Fruit fly (Drosophila melanogaster) whole organism, embryonic: ENCODE data around the gene Acp65Aa.

Source experiments
- Aef1 ChIP-seq: fragments of 200-800 bp; sonication (Bioruptor generic); IDR thresholded peaks from 3 replicates; pipeline ENCODE4 v1.3.6; 2022; ENCODE audit warnings: missing biosample characterization, missing genetic modification characterization
- Antp ChIP-seq: fragments of 200-800 bp; sonication (Bioruptor generic); optimal IDR thresholded peaks from 3 replicates; lab custom pipeline; 2016; ENCODE audit warnings: missing biosample characterization, missing genetic modification characterization
- Atf6 ChIP-seq: fragments of 200-800 bp; sonication (Bioruptor generic); IDR thresholded peaks from 2 replicates; pipeline ENCODE4 v1.3.6; 2022; ENCODE audit warnings: missing biosample characterization, missing genetic modification characterization
- B-H2 ChIP-seq: fragments of 200-800 bp; sonication (Bioruptor generic); optimal IDR thresholded peaks from 2 replicates; lab custom pipeline; 2018; ENCODE audit warnings: missing biosample characterization, mild to moderate bottlenecking, missing genetic modification characterization
- CG10147 ChIP-seq: fragments of 200-800 bp; sonication (Bioruptor generic); optimal IDR thresholded peaks from 2 replicates; lab custom pipeline; 2019; ENCODE audit warnings: missing biosample characterization, mild to moderate bottlenecking, missing genetic modification characterization, moderate library complexity
- CG10654 ChIP-seq: fragments of 200-800 bp; sonication (Bioruptor generic); optimal IDR thresholded peaks from 2 replicates; lab custom pipeline; 2016; ENCODE audit warnings: missing biosample characterization, missing genetic modification characterization
- CG11247 ChIP-seq: fragments of 200-800 bp; sonication (Bioruptor generic); IDR thresholded peaks from 2 replicates; pipeline ENCODE4 v1.3.6; 2022; ENCODE audit warnings: missing biosample characterization, missing genetic modification characterization
- CG12071 ChIP-seq: fragments of 200-800 bp; sonication (Bioruptor generic); optimal IDR thresholded peaks from 3 replicates; lab custom pipeline; 2018; ENCODE audit warnings: missing biosample characterization, mild to moderate bottlenecking, missing genetic modification characterization
- CG12942 ChIP-seq: fragments of 200-800 bp; sonication (Bioruptor generic); optimal IDR thresholded peaks from 3 replicates; lab custom pipeline; 2016; ENCODE audit warnings: missing biosample characterization, missing genetic modification characterization
- CG15514 ChIP-seq: fragments of 200-800 bp; sonication (Bioruptor generic); optimal IDR thresholded peaks from 3 replicates; lab custom pipeline; 2017; ENCODE audit warnings: missing biosample characterization, missing genetic modification characterization, mild to moderate bottlenecking, moderate library complexity, missing genetic modification reagents
- CG16815 ChIP-seq: fragments of 200-800 bp; sonication (Bioruptor generic); optimal IDR thresholded peaks from 3 replicates; lab custom pipeline; 2017; ENCODE audit warnings: missing biosample characterization, mild to moderate bottlenecking, missing genetic modification characterization
- CG17186 ChIP-seq: fragments of 200-800 bp; sonication (Bioruptor generic); optimal IDR thresholded peaks from 3 replicates; lab custom pipeline; 2017; ENCODE audit warnings: missing biosample characterization, missing genetic modification reagents, missing genetic modification characterization
- CG17359 ChIP-seq: fragments of 200-800 bp; sonication (Bioruptor generic); optimal IDR thresholded peaks from 3 replicates; lab custom pipeline; 2018; ENCODE audit warnings: missing biosample characterization, mild to moderate bottlenecking, missing genetic modification characterization, moderate library complexity
- CG17612 ChIP-seq: fragments of 200-800 bp; sonication (Bioruptor generic); IDR thresholded peaks from 2 replicates; pipeline ENCODE4 v1.3.6; 2022; ENCODE audit warnings: missing biosample characterization, missing genetic modification characterization
- CG17802 ChIP-seq: fragments of 200-800 bp; sonication (Bioruptor generic); optimal IDR thresholded peaks from 2 replicates; lab custom pipeline; 2018; ENCODE audit warnings: missing biosample characterization, mild to moderate bottlenecking, missing genetic modification characterization, moderate library complexity
- CG17829 ChIP-seq: fragments of 200-800 bp; optimal IDR thresholded peaks from 2 replicates; lab custom pipeline; 2019; ENCODE audit warnings: missing biosample characterization, mild to moderate bottlenecking, missing genetic modification characterization, moderate library complexity
- CG18262 ChIP-seq: fragments of 200-800 bp; optimal IDR thresholded peaks from 3 replicates; lab custom pipeline; 2019; ENCODE audit warnings: missing biosample characterization, mild to moderate bottlenecking, missing genetic modification characterization, moderate library complexity
- CG18619 ChIP-seq: fragments of 200-800 bp; sonication (Bioruptor generic); optimal IDR thresholded peaks from 3 replicates; lab custom pipeline; 2017; ENCODE audit warnings: missing biosample characterization, mild to moderate bottlenecking, missing genetic modification characterization
- CG2202 ChIP-seq: fragments of 200-800 bp; sonication (Bioruptor generic); optimal IDR thresholded peaks from 2 replicates; lab custom pipeline; 2018; ENCODE audit warnings: missing biosample characterization, mild to moderate bottlenecking, missing genetic modification characterization
- CG2678 ChIP-seq: fragments of 200-800 bp; sonication (Bioruptor generic); optimal IDR thresholded peaks from 3 replicates; lab custom pipeline; 2019; ENCODE audit warnings: missing biosample characterization, mild to moderate bottlenecking, missing genetic modification characterization, moderate library complexity
- CG32772 ChIP-seq: fragments of 200-800 bp; sonication (Bioruptor generic); IDR thresholded peaks from 2 replicates; pipeline ENCODE4 v1.3.6; 2022; ENCODE audit warnings: missing biosample characterization, missing genetic modification characterization
- CG4424 ChIP-seq: fragments of 200-800 bp; sonication (Bioruptor generic); optimal IDR thresholded peaks from 3 replicates; lab custom pipeline; 2016; ENCODE audit warnings: missing biosample characterization, missing genetic modification characterization
- CG6254 ChIP-seq: fragments of 200-800 bp; sonication (Bioruptor generic); optimal IDR thresholded peaks from 3 replicates; lab custom pipeline; 2017; ENCODE audit warnings: mild to moderate bottlenecking, missing biosample characterization, missing genetic modification reagents, missing genetic modification characterization
- CG8388 ChIP-seq: fragments of 200-800 bp; sonication (Bioruptor generic); optimal IDR thresholded peaks from 2 replicates; lab custom pipeline; 2019; ENCODE audit warnings: missing biosample characterization, mild to moderate bottlenecking, missing genetic modification characterization, moderate library complexity
- CHES-1-like ChIP-seq: fragments of 200-800 bp; sonication (Bioruptor generic); optimal IDR thresholded peaks from 2 replicates; lab custom pipeline; 2016; ENCODE audit warnings: missing biosample characterization, missing genetic modification characterization
- CkIIα-i1 ChIP-seq: fragments of 200-800 bp; sonication (Bioruptor generic); IDR thresholded peaks from 2 replicates; pipeline ENCODE4 v1.3.6; 2022; ENCODE audit warnings: missing biosample characterization, missing genetic modification characterization
- CrebB ChIP-seq: fragments of 200-800 bp; sonication (Bioruptor generic); optimal IDR thresholded peaks from 3 replicates; lab custom pipeline; 2018; ENCODE audit warnings: missing biosample characterization, mild to moderate bottlenecking, missing genetic modification characterization
- ERR ChIP-seq: fragments of 200-800 bp; sonication (Bioruptor generic); optimal IDR thresholded peaks from 2 replicates; lab custom pipeline; 2016; ENCODE audit warnings: missing biosample characterization, missing genetic modification characterization
- HLHmδ ChIP-seq: fragments of 200-800 bp; sonication (Bioruptor generic); optimal IDR thresholded peaks from 2 replicates; lab custom pipeline; 2018; ENCODE audit warnings: missing biosample characterization, mild to moderate bottlenecking, missing genetic modification characterization, moderate library complexity
- Hand ChIP-seq: fragments of 200-800 bp; sonication (Bioruptor generic); optimal IDR thresholded peaks from 2 replicates; lab custom pipeline; 2017; ENCODE audit warnings: mild to moderate bottlenecking, missing biosample characterization, missing genetic modification reagents, missing genetic modification characterization
- MBD-R2 ChIP-seq: fragments of 200-800 bp; sonication (Bioruptor generic); IDR thresholded peaks from 2 replicates; pipeline ENCODE4 v1.3.6; 2022; ENCODE audit warnings: missing biosample characterization, missing genetic modification characterization
- MESR4 ChIP-seq: fragments of 200-800 bp; sonication (Bioruptor generic); optimal IDR thresholded peaks from 2 replicates; lab custom pipeline; 2018; ENCODE audit warnings: missing biosample characterization, mild to moderate bottlenecking, missing genetic modification characterization, moderate library complexity
- Meics ChIP-seq: fragments of 200-800 bp; sonication (Bioruptor generic); optimal IDR thresholded peaks from 2 replicates; lab custom pipeline; 2017; ENCODE audit warnings: missing biosample characterization, mild to moderate bottlenecking, missing genetic modification characterization
- Mrtf ChIP-seq: fragments of 200-800 bp; sonication (Bioruptor generic); IDR thresholded peaks from 3 replicates; pipeline ENCODE4 v1.3.6; 2022; ENCODE audit warnings: missing biosample characterization, missing genetic modification characterization
- Neu2 ChIP-seq: fragments of 200-800 bp; sonication (Bioruptor generic); optimal IDR thresholded peaks from 3 replicates; lab custom pipeline; 2016; ENCODE audit warnings: missing biosample characterization, missing genetic modification characterization, borderline replicate concordance
- Six4 ChIP-seq: fragments of 200-800 bp; sonication (Bioruptor generic); optimal IDR thresholded peaks from 2 replicates; lab custom pipeline; 2016; ENCODE audit warnings: missing biosample characterization, missing genetic modification characterization
- Sox100B ChIP-seq: fragments of 200-800 bp; sonication (Bioruptor generic); optimal IDR thresholded peaks from 3 replicates; lab custom pipeline; 2018; ENCODE audit warnings: missing biosample characterization, mild to moderate bottlenecking, missing genetic modification characterization
- bsh ChIP-seq, 2 experiments: fragments of 200-800 bp; sonication (Bioruptor generic); optimal IDR thresholded peaks; 2 replicates each; lab custom pipeline; 2017 to 2018; ENCODE audit warnings: mild to moderate bottlenecking in 2 of 2, missing biosample characterization in 2 of 2, missing genetic modification characterization in 2 of 2, moderate library complexity in 1 of 2
- dan ChIP-seq: fragments of 200-800 bp; sonication (Bioruptor generic); IDR thresholded peaks from 2 replicates; pipeline ENCODE4 v1.3.6; 2022; ENCODE audit warnings: missing biosample characterization, missing genetic modification characterization
- danr ChIP-seq: fragments of 200-800 bp; sonication (Bioruptor generic); IDR thresholded peaks from 2 replicates; pipeline ENCODE4 v1.3.6; 2022; ENCODE audit warnings: missing biosample characterization, missing genetic modification characterization
- dmrt99B ChIP-seq: fragments of 200-800 bp; sonication (Bioruptor generic); optimal IDR thresholded peaks from 2 replicates; lab custom pipeline; 2018; ENCODE audit warnings: missing biosample characterization, mild to moderate bottlenecking, missing genetic modification characterization, moderate library complexity
- dysf ChIP-seq: fragments of 200-800 bp; sonication (Bioruptor generic); IDR thresholded peaks from 3 replicates; pipeline ENCODE4 v1.3.6; 2022; ENCODE audit warnings: missing biosample characterization, missing genetic modification characterization
- ind ChIP-seq: fragments of 200-800 bp; sonication (Bioruptor generic); optimal IDR thresholded peaks from 3 replicates; lab custom pipeline; 2016; ENCODE audit warnings: missing biosample characterization, missing genetic modification characterization
- lilli ChIP-seq: fragments of 200-800 bp; sonication (Bioruptor generic); optimal IDR thresholded peaks from 3 replicates; lab custom pipeline; 2016; ENCODE audit warnings: missing biosample characterization, missing genetic modification characterization
- luna ChIP-seq: fragments of 200-800 bp; sonication (Bioruptor generic); optimal IDR thresholded peaks from 2 replicates; lab custom pipeline; 2016; ENCODE audit warnings: missing biosample characterization, missing genetic modification characterization
- nerfin-1 ChIP-seq: fragments of 200-800 bp; sonication (Bioruptor generic); optimal IDR thresholded peaks from 3 replicates; lab custom pipeline; 2019; ENCODE audit warnings: missing biosample characterization, mild to moderate bottlenecking, missing genetic modification characterization, moderate library complexity
- pzg ChIP-seq: fragments of 200-800 bp; sonication (Bioruptor generic); optimal IDR thresholded peaks from 3 replicates; lab custom pipeline; 2018; ENCODE audit warnings: missing biosample characterization, mild to moderate bottlenecking, missing genetic modification characterization, moderate library complexity
- sim ChIP-seq: fragments of 200-800 bp; sonication (Bioruptor generic); IDR thresholded peaks from 2 replicates; pipeline ENCODE4 v1.3.6; 2022; ENCODE audit warnings: missing biosample characterization, missing genetic modification characterization
- sob ChIP-seq: fragments of 200-800 bp; sonication (Bioruptor generic); IDR thresholded peaks from 2 replicates; pipeline ENCODE4 v1.3.6; 2022; ENCODE audit warnings: missing biosample characterization, missing genetic modification characterization
- tin ChIP-seq: fragments of 200-800 bp; sonication (Bioruptor generic); optimal IDR thresholded peaks from 3 replicates; lab custom pipeline; 2016; ENCODE audit warnings: missing biosample characterization, missing genetic modification characterization
- tna ChIP-seq: fragments of 200-800 bp; sonication (Bioruptor generic); IDR thresholded peaks from 2 replicates; pipeline ENCODE4 v1.3.6; 2022; ENCODE audit warnings: missing biosample characterization, missing genetic modification characterization; ENCODE audit not compliant: partially characterized antibody

Gene Acp65Aa

DNA sequence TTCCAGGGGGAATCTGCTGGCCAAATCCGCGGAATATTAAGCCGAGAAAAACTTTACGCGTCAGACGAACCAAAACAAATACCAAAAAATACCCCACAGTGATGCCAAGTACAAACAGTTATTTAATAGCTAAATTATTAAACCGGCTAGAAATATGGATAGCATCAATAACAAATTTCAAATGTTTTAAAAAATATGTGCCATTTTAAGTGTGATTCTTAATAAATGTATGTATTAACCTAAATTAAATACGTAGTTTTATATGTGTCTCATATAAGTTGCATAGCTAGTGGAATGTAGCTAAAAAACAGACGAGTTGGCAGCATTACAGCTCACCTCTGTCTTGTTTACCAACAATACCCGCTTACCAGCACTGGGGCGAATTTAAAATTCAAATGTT lies 29.2 kb upstream of the Acp65Aa start, which contains the start of gene CG10274 (continued):
- TF ChIP-seq CG32772 (GFP tag; lab: Robert Waterston, UW) (peak; percentile 52; the same call in 1 of the 2 replicates), Mrtf (no peak), CG18262 (tag; lab: Kevin White, UChicago) (peak; percentile 76), pzg (GFP tag; lab: Kevin White, UChicago) (peak; percentile 65), CG15514 (GFP tag; lab: Kevin White, UChicago) (no peak), CG17186 (peak; percentile 66), sim (GFP tag; lab: Robert Waterston, UW) (no peak), CG10654 (GFP tag; lab: Kevin White, UChicago) (peak; percentile 68), CG18619 (GFP tag; lab: Kevin White, UChicago) (peak; percentile 77), bsh (GFP tag; optimal IDR thresholded peaks at IDR 0.05; lab: Kevin White, UChicago) (peak in 1 of 2 experiments; percentile 68), CkIIα-i1 (GFP tag; lab: Robert Waterston, UW) (no peak), dan (GFP tag; lab: Robert Waterston, UW) (no peak), Meics (GFP tag; lab: Kevin White, UChicago) (no peak), CG16815 (GFP tag; lab: Kevin White, UChicago) (peak; percentile 72), ERR (GFP tag; lab: Kevin White, UChicago) (no peak), HLHmδ (no peak), ind (GFP tag; lab: Kevin White, UChicago) (peak; percentile 83), luna (GFP tag; lab: Kevin White, UChicago) (peak; percentile 65), tna (GFP tag; lab: Robert Waterston, UW) (no peak), CG4424 (peak; percentile 85), CG8388 (GFP tag; lab: Kevin White, UChicago) (peak; percentile 50), CG12942 (GFP tag; lab: Kevin White, UChicago) (peak; percentile 72), CG17829 (peak; percentile 78), CG10147 (no peak), CG17359 (no peak), B-H2 (no peak), MESR4 (no peak), CG6254 (GFP tag; lab: Kevin White, UChicago) (no peak), MBD-R2 (GFP tag; lab: Robert Waterston, UW) (peak; percentile 89), lilli (GFP tag; lab: Kevin White, UChicago) (peak; percentile 85), CrebB (tag; lab: Kevin White, UChicago) (peak; percentile 38), Six4 (GFP tag; lab: Kevin White, UChicago) (peak; percentile 66), CHES-1-like (peak; percentile 79), nerfin-1 (tag; lab: Kevin White, UChicago) (peak; percentile 81), CG12071 (GFP tag; lab: Kevin White, UChicago) (no peak), Aef1 (GFP tag; lab: Robert Waterston, UW) (peak; percentile 61), dmrt99B (tag; lab: Kevin White, UChicago) (no peak), CG2678 (tag; lab: Kevin White, UChicago) (no peak), Antp (GFP tag; lab: Kevin White, UChicago) (peak; percentile 51), CG11247 (GFP tag; lab: Robert Waterston, UW) (peak; percentile 59; the same call in 1 of the 2 replicates), Neu2 (no peak), Hand (GFP tag; lab: Kevin White, UChicago) (no peak), tin (GFP tag; lab: Kevin White, UChicago) (peak; percentile 79), CG2202 (tag; lab: Kevin White, UChicago) (peak; percentile 57), dysf (GFP tag; lab: Robert Waterston, UW) (peak; percentile 66; the same call in 1 of the 3 replicates), Atf6 (GFP tag; lab: Robert Waterston, UW) (peak; percentile 66), CG17802 (tag; lab: Kevin White, UChicago) (peak; percentile 38), danr (GFP tag; lab: Robert Waterston, UW) (no peak), sob (peak; percentile 84), CG17612 (no peak), Sox100B (GFP tag; lab: Kevin White, UChicago) (no peak)
